In genomic region chrII:8738955-8739354, ce11 we compare ENCODE assay signal across 5 worm cellular contexts.
TF ChIP-seq lines count a peak whose summit lies in the region.

No protein-coding gene starts in this region.

TF ChIP-seq in whole organism, L1 larva, 84 proteins besides CTCF, POLR2A, EP300 and RAD21:
- no peak for TF ChIP-seq efl-3 (GFP tag; optimal IDR thresholded peaks at IDR 0.05; lab: Kevin White, UChicago)
- peak; percentile 3 for TF ChIP-seq nhr-71 (tag; optimal IDR thresholded peaks at IDR 0.05; lab: Kevin White, UChicago)
- TF ChIP-seq elt-2 (tag; optimal IDR thresholded peaks at IDR 0.05; lab: Kevin White, UChicago) = peak; percentile 62
- TF ChIP-seq hpl-2 (GFP tag; optimal IDR thresholded peaks at IDR 0.05; lab: Kevin White, UChicago) = no peak
- TF ChIP-seq nhr-237 (tag; optimal IDR thresholded peaks at IDR 0.05; lab: Kevin White, UChicago) = no peak
TF ChIP-seq in whole organism, L1 larva: peak in this region for 2.

TF ChIP-seq in whole organism, L2 larva, 48 proteins besides CTCF, POLR2A, EP300 and RAD21:
- TF ChIP-seq nhr-237 (tag; optimal IDR thresholded peaks at IDR 0.05; lab: Kevin White, UChicago) = no peak
- TF ChIP-seq ceh-16 (tag; optimal IDR thresholded peaks at IDR 0.05; lab: Kevin White, UChicago) = no peak
- TF ChIP-seq F13H6.1 (tag; optimal IDR thresholded peaks at IDR 0.05; lab: Kevin White, UChicago) = no peak
- TF ChIP-seq mbf-1 (tag; optimal IDR thresholded peaks at IDR 0.05; lab: Kevin White, UChicago) = no peak
- no peak for TF ChIP-seq nhr-12 (tag; optimal IDR thresholded peaks at IDR 0.05; lab: Kevin White, UChicago)
- peak; percentile 35 for TF ChIP-seq crh-2 (tag; optimal IDR thresholded peaks at IDR 0.05; lab: Kevin White, UChicago)
- no peak for TF ChIP-seq aly-2 (tag; optimal IDR thresholded peaks at IDR 0.05; lab: Kevin White, UChicago)
- no peak for TF ChIP-seq egl-27 (tag; optimal IDR thresholded peaks at IDR 0.05; lab: Kevin White, UChicago)
- peak; percentile 10 for TF ChIP-seq lin-13 (GFP tag; optimal IDR thresholded peaks at IDR 0.05; lab: Kevin White, UChicago)
- no peak for TF ChIP-seq elt-1 (tag; optimal IDR thresholded peaks at IDR 0.05; lab: Kevin White, UChicago)
- peak; percentile 73 for TF ChIP-seq sma-9 (GFP tag; optimal IDR thresholded peaks at IDR 0.05; lab: Kevin White, UChicago)
- no peak for TF ChIP-seq sma-9 (tag; optimal IDR thresholded peaks at IDR 0.05; lab: Kevin White, UChicago)
- TF ChIP-seq ztf-4 (tag; optimal IDR thresholded peaks at IDR 0.05; lab: Kevin White, UChicago) = peak; percentile 3

TF ChIP-seq in whole organism, L3 larva, 47 proteins besides CTCF, POLR2A, EP300 and RAD21 (continues in another document):
- TF ChIP-seq nhr-25 (tag; optimal IDR thresholded peaks at IDR 0.05; lab: Kevin White, UChicago) (no peak), nhr-67 (tag; optimal IDR thresholded peaks at IDR 0.05; lab: Kevin White, UChicago) (no peak), mdl-1 (tag; optimal IDR thresholded peaks at IDR 0.05; lab: Kevin White, UChicago) (no peak), pqm-1 (tag; optimal IDR thresholded peaks at IDR 0.05; lab: Kevin White, UChicago) (peak; percentile 80), nhr-12 (tag; optimal IDR thresholded peaks at IDR 0.05; lab: Kevin White, UChicago) (no peak), unc-39 (tag; optimal IDR thresholded peaks at IDR 0.05; lab: Kevin White, UChicago) (no peak), nhr-11 (tag; optimal IDR thresholded peaks at IDR 0.05; lab: Kevin White, UChicago) (no peak), snpc-4 (tag; optimal IDR thresholded peaks at IDR 0.05; lab: Kevin White, UChicago) (no peak), ceh-16 (tag; optimal IDR thresholded peaks at IDR 0.05; lab: Kevin White, UChicago) (no peak), skn-1 (tag; optimal IDR thresholded peaks at IDR 0.05; lab: Kevin White, UChicago) (no peak), lin-15B (tag; optimal IDR thresholded peaks at IDR 0.05; lab: Kevin White, UChicago) (no peak), fos-1 (tag; optimal IDR thresholded peaks at IDR 0.05; lab: Kevin White, UChicago) (no peak), R02D3.7 (tag; optimal IDR thresholded peaks at IDR 0.05; lab: Kevin White, UChicago) (no peak), fkh-10 (GFP tag; optimal IDR thresholded peaks at IDR 0.05; lab: Kevin White, UChicago) (no peak), zag-1 (tag; optimal IDR thresholded peaks at IDR 0.05; lab: Kevin White, UChicago) (no peak), ztf-11 (tag; optimal IDR thresholded peaks at IDR 0.05; lab: Kevin White, UChicago) (no peak), nhr-23 (tag; optimal IDR thresholded peaks at IDR 0.05; lab: Kevin White, UChicago) (no peak), aly-2 (tag; optimal IDR thresholded peaks at IDR 0.05; lab: Kevin White, UChicago) (no peak), ztf-4 (tag; optimal IDR thresholded peaks at IDR 0.05; lab: Kevin White, UChicago) (no peak), pha-4 (tag; optimal IDR thresholded peaks at IDR 0.05; lab: Kevin White, UChicago) (peak; percentile 52), hmg-11 (tag; optimal IDR thresholded peaks at IDR 0.05; lab: Kevin White, UChicago) (no peak), elt-2 (tag; optimal IDR thresholded peaks at IDR 0.05; lab: Kevin White, UChicago) (peak; percentile 89), ceh-9 (tag; optimal IDR thresholded peaks at IDR 0.05; lab: Kevin White, UChicago) (no peak), unc-62 (GFP tag; optimal IDR thresholded peaks at IDR 0.05; lab: Kevin White, UChicago) (no peak), daf-12 (tag; optimal IDR thresholded peaks at IDR 0.05; lab: Kevin White, UChicago) (no peak), tbx-2 (tag; optimal IDR thresholded peaks at IDR 0.05; lab: Kevin White, UChicago) (no peak), egl-5 (tag; optimal IDR thresholded peaks at IDR 0.05; lab: Kevin White, UChicago) (no peak), lin-39 (tag; optimal IDR thresholded peaks at IDR 0.05; lab: Kevin White, UChicago) (no peak)

TF ChIP-seq in whole organism, L4 larva, 104 proteins besides CTCF, POLR2A, EP300 and RAD21:
- TF ChIP-seq dve-1 (tag; optimal IDR thresholded peaks at IDR 0.05; lab: Kevin White, UChicago; ENCODE audit: insufficient read depth) (peak; percentile 92), mep-1 (tag; optimal IDR thresholded peaks at IDR 0.05; lab: Kevin White, UChicago) (no peak), fos-1 (tag; optimal IDR thresholded peaks at IDR 0.05; lab: Kevin White, UChicago) (no peak), set-16 (GFP tag; IDR thresholded peaks at IDR 0.05; lab: Robert Waterston, UW) (no peak), nhr-102 (tag; optimal IDR thresholded peaks at IDR 0.05; lab: Kevin White, UChicago) (peak; percentile 22), nhr-28 (tag; optimal IDR thresholded peaks at IDR 0.05; lab: Kevin White, UChicago) (peak; percentile 66), lin-38 (GFP tag; IDR thresholded peaks at IDR 0.05; lab: Robert Waterston, UW) (no peak), php-3 (GFP tag; IDR thresholded peaks at IDR 0.05; lab: Robert Waterston, UW) (peak; percentile 98), hlh-30 (tag; optimal IDR thresholded peaks at IDR 0.05; lab: Kevin White, UChicago; ENCODE audit: insufficient read depth) (peak; percentile 11), dmd-6 (GFP tag; IDR thresholded peaks at IDR 0.05; lab: Robert Waterston, UW) (peak; percentile 57), pqm-1 (tag; optimal IDR thresholded peaks at IDR 0.05; lab: Kevin White, UChicago) (peak; percentile 25), ceh-62 (tag; optimal IDR thresholded peaks at IDR 0.05; lab: Kevin White, UChicago) (no peak), daf-16 (GFP tag; optimal IDR thresholded peaks at IDR 0.05; lab: Kevin White, UChicago) (no peak), daf-16 (tag; optimal IDR thresholded peaks at IDR 0.05; lab: Kevin White, UChicago) (peak; percentile 99), nhr-10 (tag; optimal IDR thresholded peaks at IDR 0.05; lab: Kevin White, UChicago) (peak; percentile 23), mdl-1 (tag; optimal IDR thresholded peaks at IDR 0.05; lab: Kevin White, UChicago) (peak in 1 of 2 experiments; percentile 34), nhr-48 (tag; optimal IDR thresholded peaks at IDR 0.05; lab: Kevin White, UChicago) (peak; percentile 64), nhr-77 (tag; optimal IDR thresholded peaks at IDR 0.05; lab: Kevin White, UChicago) (peak; percentile 82), hlh-11 (tag; optimal IDR thresholded peaks at IDR 0.05; lab: Kevin White, UChicago) (peak; percentile 53), nhr-11 (tag; optimal IDR thresholded peaks at IDR 0.05; lab: Kevin White, UChicago) (no peak), fkh-10 (GFP tag; optimal IDR thresholded peaks at IDR 0.05; lab: Kevin White, UChicago) (no peak)

TF ChIP-seq in whole organism, young adult, 124 proteins besides CTCF, POLR2A, EP300 and RAD21:
- TF ChIP-seq K12H6.12 (tag; optimal IDR thresholded peaks at IDR 0.05; lab: Kevin White, UChicago) = no peak
- peak; percentile 14 for TF ChIP-seq unc-62 (GFP tag; optimal IDR thresholded peaks at IDR 0.05; lab: Kevin White, UChicago)
